Worm (Caenorhabditis elegans) whole organism, L2 larva: ENCODE results near the gene rpac-19.

Experiments
- alr-1 ChIP-seq: fragments of 150-350 bp; optimal IDR thresholded peaks from 2 replicates; lab custom pipeline; 2014; ENCODE audit warnings: missing biosample characterization, missing genetic modification characterization
- unc-62 ChIP-seq: fragments of 150-350 bp; optimal IDR thresholded peaks from 2 replicates; lab custom pipeline; 2014; ENCODE audit warnings: missing biosample characterization, missing genetic modification reagents, missing genetic modification characterization

The rpac-19 gene

ce11 chrIII:9580039-9580891 lies 49.4 kb downstream of the rpac-19 start, which contains the start of gene ced-7 (continued):
- no peak for TF ChIP-seq alr-1 (tag; lab: Kevin White, UChicago)
- no peak for TF ChIP-seq unc-62 (GFP tag; lab: Kevin White, UChicago)
- TF ChIP-seq, all 48 proteins: peak for 6
